Fruit fly (Drosophila melanogaster): ENCODE data around the gene CG7768.

- TF ChIP-seq Myc (optimal IDR thresholded peaks at IDR 0.05), result no peak
- no peak for TF ChIP-seq h (optimal IDR thresholded peaks at IDR 0.05)
- no peak for TF ChIP-seq psq (optimal IDR thresholded peaks at IDR 0.05)
- no peak for TF ChIP-seq insv (optimal IDR thresholded peaks at IDR 0.05)
- TF ChIP-seq Sin3A (optimal IDR thresholded peaks at IDR 0.05), result no peak
These were observed 27.2 kb upstream of the CG7768 start, which contains the start of gene nuf for dm6 chr3L:14190625-14191475.
